1 fruit fly cellular context compared by ENCODE assay signal in the genomic region with DNA sequence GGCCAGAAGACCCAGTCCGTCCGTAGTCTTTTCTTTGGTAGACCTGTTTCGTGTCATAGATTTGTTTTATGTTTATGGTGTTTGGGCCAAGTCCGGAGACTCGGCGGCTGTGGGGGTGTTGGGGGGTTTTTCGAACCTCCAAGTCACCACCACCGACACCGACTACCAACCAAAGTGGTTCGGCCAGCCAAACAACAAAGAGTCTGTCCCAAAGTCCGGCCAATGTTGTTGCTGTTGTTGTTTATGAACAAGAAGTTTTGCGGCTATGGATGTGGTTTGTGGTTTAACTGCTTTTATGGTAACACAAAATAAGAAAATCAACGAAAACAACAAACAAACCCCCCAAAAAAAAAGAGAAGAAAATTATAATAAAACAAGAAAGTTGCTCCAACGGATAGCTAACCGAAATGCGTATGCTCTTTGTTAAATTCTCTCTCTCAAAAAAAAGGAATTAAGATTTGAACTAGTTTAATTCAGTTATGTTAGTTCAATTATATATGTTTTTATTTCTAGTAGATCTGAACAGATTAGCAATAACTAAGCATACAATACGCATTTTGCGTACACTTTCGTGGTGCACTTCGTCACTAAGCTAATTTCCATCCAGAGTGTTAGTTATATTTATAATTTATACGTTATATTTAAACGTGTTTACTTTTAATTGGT.
TF ChIP-seq lines count a peak whose summit lies in the region.

No protein-coding gene starts in this region.

TF ChIP-seq in whole organism, embryonic, 481 proteins besides CTCF, POLR2A, EP300 and RAD21 (continued from another document and continues in another):
- peak; percentile 23 for TF ChIP-seq CG31388 (GFP tag; optimal IDR thresholded peaks at IDR 0.05; lab: Kevin White, UChicago)
- TF ChIP-seq CG17328 (GFP tag; IDR thresholded peaks at IDR 0.05; lab: Robert Waterston, UW), result 0 out of 2 replicates have a peak, but pooled peaks have one; percentile 7
- TF ChIP-seq lola (GFP tag; optimal IDR thresholded peaks at IDR 0.05; lab: Kevin White, UChicago), result peak in 1 of 3 experiments; percentile 36
- TF ChIP-seq eyg (GFP tag; optimal IDR thresholded peaks at IDR 0.05; lab: Kevin White, UChicago), result no peak
- TF ChIP-seq Spps (tag; optimal IDR thresholded peaks at IDR 0.05; lab: Kevin White, UChicago), result no peak
- TF ChIP-seq ERR (GFP tag; optimal IDR thresholded peaks at IDR 0.05; lab: Kevin White, UChicago), result no peak
- no peak for TF ChIP-seq Dll (GFP tag; IDR thresholded peaks at IDR 0.05; lab: Robert Waterston, UW; ENCODE audit: partially characterized antibody)
- no peak for TF ChIP-seq bab2 (GFP tag; optimal IDR thresholded peaks at IDR 0.05; lab: Kevin White, UChicago)
- peak; percentile 52 for TF ChIP-seq lmd (GFP tag; IDR thresholded peaks at IDR 0.05; lab: Robert Waterston, UW)
- no peak for TF ChIP-seq disco-r (GFP tag; optimal IDR thresholded peaks at IDR 0.05; lab: Kevin White, UChicago)
- TF ChIP-seq usp (GFP tag; optimal IDR thresholded peaks at IDR 0.05; lab: Kevin White, UChicago), result no peak
- TF ChIP-seq CG3407 (GFP tag; optimal IDR thresholded peaks at IDR 0.05; lab: Kevin White, UChicago), result no peak
- no peak for TF ChIP-seq CG10565 (GFP tag; optimal IDR thresholded peaks at IDR 0.05; lab: Kevin White, UChicago)
- TF ChIP-seq da (GFP tag; optimal IDR thresholded peaks at IDR 0.05; lab: Kevin White, UChicago), result no peak
- TF ChIP-seq CG3163 (GFP tag; optimal IDR thresholded peaks at IDR 0.05; lab: Kevin White, UChicago), result no peak
- TF ChIP-seq Antp (GFP tag; optimal IDR thresholded peaks at IDR 0.05; lab: Kevin White, UChicago), result no peak
- TF ChIP-seq Eip74EF (GFP tag; optimal IDR thresholded peaks at IDR 0.05; lab: Kevin White, UChicago), result no peak
- peak; percentile 35 for TF ChIP-seq lab (GFP tag; optimal IDR thresholded peaks at IDR 0.05; lab: Kevin White, UChicago)
- TF ChIP-seq vnd (GFP tag; IDR thresholded peaks at IDR 0.05; lab: Robert Waterston, UW; ENCODE audit: partially characterized antibody), result no peak
- TF ChIP-seq HmgZ (tag; optimal IDR thresholded peaks at IDR 0.05; lab: Kevin White, UChicago), result no peak
- no peak for TF ChIP-seq Bteb2 (GFP tag; optimal IDR thresholded peaks at IDR 0.05; lab: Kevin White, UChicago)
- TF ChIP-seq Hr51 (GFP tag; optimal IDR thresholded peaks at IDR 0.05; lab: Kevin White, UChicago), result peak in 1 of 2 experiments; percentile 53
- TF ChIP-seq CG10267 (tag; optimal IDR thresholded peaks at IDR 0.05; lab: Kevin White, UChicago), result peak; percentile 35
- peak; percentile 9 for TF ChIP-seq CG1233 (GFP tag; optimal IDR thresholded peaks at IDR 0.05; lab: Kevin White, UChicago)
- TF ChIP-seq CG16813 (GFP tag; IDR thresholded peaks at IDR 0.05; lab: Robert Waterston, UW; ENCODE audit: partially characterized antibody), result no peak
- TF ChIP-seq CG1602 (GFP tag; optimal IDR thresholded peaks at IDR 0.05; lab: Kevin White, UChicago), result no peak
- no peak for TF ChIP-seq kah (GFP tag; optimal IDR thresholded peaks at IDR 0.05; lab: Kevin White, UChicago)
- no peak for TF ChIP-seq hth (optimal IDR thresholded peaks at IDR 0.05; lab: Kevin White, UChicago)
- TF ChIP-seq Blimp-1 (GFP tag; optimal IDR thresholded peaks at IDR 0.05; lab: Kevin White, UChicago), result peak; percentile 47
- TF ChIP-seq CG2199 (GFP tag; IDR thresholded peaks at IDR 0.05; lab: Robert Waterston, UW), result no peak
- TF ChIP-seq CG31365 (tag; optimal IDR thresholded peaks at IDR 0.05; lab: Kevin White, UChicago), result no peak
- peak; percentile 23 for TF ChIP-seq Ssrp (tag; optimal IDR thresholded peaks at IDR 0.05; lab: Kevin White, UChicago)
- no peak for TF ChIP-seq btn (GFP tag; optimal IDR thresholded peaks at IDR 0.05; lab: Kevin White, UChicago)
- TF ChIP-seq B-H2 (GFP tag; optimal IDR thresholded peaks at IDR 0.05; lab: Kevin White, UChicago), result no peak
- TF ChIP-seq CG4820 (GFP tag; optimal IDR thresholded peaks at IDR 0.05; lab: Kevin White, UChicago), result peak; percentile 24
- no peak for TF ChIP-seq Six4 (GFP tag; optimal IDR thresholded peaks at IDR 0.05; lab: Kevin White, UChicago)
- TF ChIP-seq CG2116 (GFP tag; optimal IDR thresholded peaks at IDR 0.05; lab: Kevin White, UChicago), result no peak
- TF ChIP-seq chif (GFP tag; optimal IDR thresholded peaks at IDR 0.05; lab: Kevin White, UChicago), result no peak
- no peak for TF ChIP-seq sr (GFP tag; IDR thresholded peaks at IDR 0.05; lab: Robert Waterston, UW)
- TF ChIP-seq corto (GFP tag; optimal IDR thresholded peaks at IDR 0.05; lab: Kevin White, UChicago), result no peak
- TF ChIP-seq cato (GFP tag; optimal IDR thresholded peaks at IDR 0.05; lab: Kevin White, UChicago; ENCODE audit: borderline replicate concordance), result no peak
- peak; percentile 17; the same call in 1 of the 2 replicates for TF ChIP-seq CG10366 (GFP tag; IDR thresholded peaks at IDR 0.05; lab: Robert Waterston, UW)
- TF ChIP-seq CG34376 (GFP tag; optimal IDR thresholded peaks at IDR 0.05; lab: Kevin White, UChicago), result no peak
- TF ChIP-seq fd102C (GFP tag; optimal IDR thresholded peaks at IDR 0.05; lab: Kevin White, UChicago), result no peak
- no peak for TF ChIP-seq ems (GFP tag; optimal IDR thresholded peaks at IDR 0.05; lab: Kevin White, UChicago)
- TF ChIP-seq ab (GFP tag; optimal IDR thresholded peaks at IDR 0.05; lab: Kevin White, UChicago), result no peak
- TF ChIP-seq CG17912 (GFP tag; optimal IDR thresholded peaks at IDR 0.05; lab: Kevin White, UChicago), result no peak
- peak; percentile 60 for TF ChIP-seq row (GFP tag; IDR thresholded peaks at IDR 0.05; lab: Robert Waterston, UW)
- TF ChIP-seq cwo (GFP tag; optimal IDR thresholded peaks at IDR 0.05; lab: Kevin White, UChicago), result no peak
- TF ChIP-seq Mrtf (GFP tag; IDR thresholded peaks at IDR 0.05; lab: Robert Waterston, UW), result 0 out of 3 replicates have a peak, but pooled peaks have one; percentile 12
- TF ChIP-seq Scr (GFP tag; IDR thresholded peaks at IDR 0.05; lab: Robert Waterston, UW; ENCODE audit: partially characterized antibody), result no peak
- TF ChIP-seq Xbp1 (GFP tag; optimal IDR thresholded peaks at IDR 0.05; lab: Kevin White, UChicago), result no peak
- TF ChIP-seq Awh (GFP tag; IDR thresholded peaks at IDR 0.05; lab: Robert Waterston, UW), result no peak
- TF ChIP-seq CG9876 (GFP tag; optimal IDR thresholded peaks at IDR 0.05; lab: Kevin White, UChicago), result no peak
- TF ChIP-seq dm (GFP tag; optimal IDR thresholded peaks at IDR 0.05; lab: Kevin White, UChicago), result no peak
- no peak for TF ChIP-seq Poxn (GFP tag; IDR thresholded peaks at IDR 0.05; lab: Robert Waterston, UW)
- TF ChIP-seq Lhr (GFP tag; optimal IDR thresholded peaks at IDR 0.05; lab: Kevin White, UChicago), result no peak
- TF ChIP-seq grau (tag; optimal IDR thresholded peaks at IDR 0.05; lab: Kevin White, UChicago), result peak; percentile 33
- no peak for TF ChIP-seq MESR4 (GFP tag; optimal IDR thresholded peaks at IDR 0.05; lab: Kevin White, UChicago)
- no peak for TF ChIP-seq emc (GFP tag; optimal IDR thresholded peaks at IDR 0.05; lab: Kevin White, UChicago)
- no peak for TF ChIP-seq CG11723 (GFP tag; optimal IDR thresholded peaks at IDR 0.05; lab: Kevin White, UChicago)
- no peak for TF ChIP-seq Deaf1 (tag; optimal IDR thresholded peaks at IDR 0.05; lab: Kevin White, UChicago)
- 0 out of 2 replicates have a peak, but pooled peaks have one; percentile 25 for TF ChIP-seq ssp (GFP tag; IDR thresholded peaks at IDR 0.05; lab: Robert Waterston, UW)
- TF ChIP-seq grn (GFP tag; optimal IDR thresholded peaks at IDR 0.05; lab: Kevin White, UChicago), result no peak
- TF ChIP-seq fd3F (GFP tag; optimal IDR thresholded peaks at IDR 0.05; lab: Kevin White, UChicago), result no peak
- TF ChIP-seq CG10959 (GFP tag; IDR thresholded peaks at IDR 0.05; lab: Robert Waterston, UW), result no peak
- TF ChIP-seq CG18599 (GFP tag; optimal IDR thresholded peaks at IDR 0.05; lab: Kevin White, UChicago), result peak; percentile 18
- TF ChIP-seq jumu (GFP tag; optimal IDR thresholded peaks at IDR 0.05; lab: Kevin White, UChicago), result no peak
- no peak for TF ChIP-seq Myb (GFP tag; optimal IDR thresholded peaks at IDR 0.05; lab: Kevin White, UChicago)
- TF ChIP-seq gcm (GFP tag; optimal IDR thresholded peaks at IDR 0.05; lab: Kevin White, UChicago), result no peak
- TF ChIP-seq CG8765 (GFP tag; IDR thresholded peaks at IDR 0.05; lab: Robert Waterston, UW), result no peak
- no peak for TF ChIP-seq ap (GFP tag; IDR thresholded peaks at IDR 0.05; lab: Robert Waterston, UW)
- TF ChIP-seq CG18619 (GFP tag; optimal IDR thresholded peaks at IDR 0.05; lab: Kevin White, UChicago), result no peak
- no peak for TF ChIP-seq CG1647 (GFP tag; optimal IDR thresholded peaks at IDR 0.05; lab: Kevin White, UChicago)
- TF ChIP-seq CG8924 (tag; optimal IDR thresholded peaks at IDR 0.05; lab: Kevin White, UChicago), result peak; percentile 16
- TF ChIP-seq ase (GFP tag; IDR thresholded peaks at IDR 0.05; lab: Robert Waterston, UW), result no peak
- TF ChIP-seq CG11093 (GFP tag; IDR thresholded peaks at IDR 0.05; lab: Robert Waterston, UW), result no peak
- TF ChIP-seq CG13123 (GFP tag; optimal IDR thresholded peaks at IDR 0.05; lab: Kevin White, UChicago), result no peak
- TF ChIP-seq TFAM (GFP tag; optimal IDR thresholded peaks at IDR 0.05; lab: Kevin White, UChicago), result no peak
- no peak for TF ChIP-seq sens (GFP tag; lab: Kevin White, UChicago)
- TF ChIP-seq YL-1 (GFP tag; optimal IDR thresholded peaks at IDR 0.05; lab: Kevin White, UChicago), result no peak
- no peak for TF ChIP-seq CG7556 (GFP tag; optimal IDR thresholded peaks at IDR 0.05; lab: Kevin White, UChicago)
- TF ChIP-seq mld (GFP tag; IDR thresholded peaks at IDR 0.05; lab: Robert Waterston, UW; ENCODE audit: partially characterized antibody), result no peak
- no peak for TF ChIP-seq zf30C (GFP tag; optimal IDR thresholded peaks at IDR 0.05; lab: Kevin White, UChicago)
- TF ChIP-seq peb (GFP tag; IDR thresholded peaks at IDR 0.05; lab: Robert Waterston, UW), result 0 out of 2 replicates have a peak, but pooled peaks have one; percentile 22
- no peak for TF ChIP-seq wor (GFP tag; IDR thresholded peaks at IDR 0.05; lab: Robert Waterston, UW)
- TF ChIP-seq sob (GFP tag; IDR thresholded peaks at IDR 0.05; lab: Robert Waterston, UW), result no peak
- TF ChIP-seq PHDP (tag; optimal IDR thresholded peaks at IDR 0.05; lab: Kevin White, UChicago), result peak; percentile 22
- TF ChIP-seq H15 (GFP tag; IDR thresholded peaks at IDR 0.05; lab: Robert Waterston, UW), result no peak
- no peak for TF ChIP-seq amos (GFP tag; IDR thresholded peaks at IDR 0.05; lab: Robert Waterston, UW; ENCODE audit: partially characterized antibody)
- TF ChIP-seq bsh (GFP tag; optimal IDR thresholded peaks at IDR 0.05; lab: Kevin White, UChicago), result peak in 1 of 2 experiments; percentile 25
- no peak for TF ChIP-seq crp (GFP tag; optimal IDR thresholded peaks at IDR 0.05; lab: Kevin White, UChicago)
- no peak for TF ChIP-seq MBD-R2 (GFP tag; IDR thresholded peaks at IDR 0.05; lab: Robert Waterston, UW)
- TF ChIP-seq Abd-B (GFP tag; optimal IDR thresholded peaks at IDR 0.05; lab: Kevin White, UChicago), result no peak
- TF ChIP-seq CG4617 (GFP tag; optimal IDR thresholded peaks at IDR 0.05; lab: Kevin White, UChicago; ENCODE audit: borderline replicate concordance), result no peak
- TF ChIP-seq CG2889 (GFP tag; IDR thresholded peaks at IDR 0.05; lab: Robert Waterston, UW), result no peak
- TF ChIP-seq CG11398 (GFP tag; optimal IDR thresholded peaks at IDR 0.05; lab: Kevin White, UChicago), result peak; percentile 7
- TF ChIP-seq Atf3 (GFP tag; optimal IDR thresholded peaks at IDR 0.05; lab: Kevin White, UChicago), result no peak
- no peak for TF ChIP-seq CG18764 (GFP tag; optimal IDR thresholded peaks at IDR 0.05; lab: Kevin White, UChicago)
- TF ChIP-seq CG8388 (GFP tag; optimal IDR thresholded peaks at IDR 0.05; lab: Kevin White, UChicago), result no peak
- no peak for TF ChIP-seq ac (GFP tag; optimal IDR thresholded peaks at IDR 0.05; lab: Kevin White, UChicago)
- no peak for TF ChIP-seq cg (GFP tag; optimal IDR thresholded peaks at IDR 0.05; lab: Kevin White, UChicago)
- no peak for TF ChIP-seq CG9609 (GFP tag; optimal IDR thresholded peaks at IDR 0.05; lab: Kevin White, UChicago)
- no peak for TF ChIP-seq CG4854 (GFP tag; optimal IDR thresholded peaks at IDR 0.05; lab: Kevin White, UChicago)
- TF ChIP-seq CG10321 (GFP tag; IDR thresholded peaks at IDR 0.05; lab: Robert Waterston, UW), result no peak
- peak; percentile 65 for TF ChIP-seq Sox100B (GFP tag; optimal IDR thresholded peaks at IDR 0.05; lab: Kevin White, UChicago)
- no peak for TF ChIP-seq ham (GFP tag; IDR thresholded peaks at IDR 0.05; lab: Robert Waterston, UW)
- peak; percentile 63 for TF ChIP-seq Ptx1 (GFP tag; IDR thresholded peaks at IDR 0.05; lab: Robert Waterston, UW)
- TF ChIP-seq CG9727 (GFP tag; optimal IDR thresholded peaks at IDR 0.05; lab: Kevin White, UChicago), result peak; percentile 36
- TF ChIP-seq gce (GFP tag; IDR thresholded peaks at IDR 0.05; lab: Robert Waterston, UW), result no peak
- TF ChIP-seq mam (GFP tag; optimal IDR thresholded peaks at IDR 0.05; lab: Kevin White, UChicago), result no peak
- peak; percentile 48 for TF ChIP-seq al (GFP tag; IDR thresholded peaks at IDR 0.05; lab: Robert Waterston, UW)
- no peak for TF ChIP-seq CkIIα-i1 (GFP tag; IDR thresholded peaks at IDR 0.05; lab: Robert Waterston, UW)
- no peak for TF ChIP-seq Elba2 (GFP tag; optimal IDR thresholded peaks at IDR 0.05; lab: Kevin White, UChicago)
- no peak for TF ChIP-seq pan (optimal IDR thresholded peaks at IDR 0.05; lab: Kevin White, UChicago)
- TF ChIP-seq pan (GFP tag; optimal IDR thresholded peaks at IDR 0.05 in 1 of 2, IDR thresholded peaks at IDR 0.05 in 1 of 2), result peak in 1 of 2 experiments; percentile 8
- no peak for TF ChIP-seq HmgD (GFP tag; optimal IDR thresholded peaks at IDR 0.05; lab: Kevin White, UChicago)
- TF ChIP-seq HLH4C (GFP tag; IDR thresholded peaks at IDR 0.05; lab: Robert Waterston, UW; ENCODE audit: partially characterized antibody), result no peak
- TF ChIP-seq Side (GFP tag; optimal IDR thresholded peaks at IDR 0.05; lab: Kevin White, UChicago), result no peak
- no peak for TF ChIP-seq CG14050 (GFP tag; IDR thresholded peaks at IDR 0.05; lab: Robert Waterston, UW)
- TF ChIP-seq CG33213 (GFP tag; optimal IDR thresholded peaks at IDR 0.05; lab: Kevin White, UChicago), result no peak
- TF ChIP-seq Hmx (GFP tag; optimal IDR thresholded peaks at IDR 0.05; lab: Kevin White, UChicago), result no peak
- TF ChIP-seq eve (GFP tag; optimal IDR thresholded peaks at IDR 0.05; lab: Kevin White, UChicago), result peak in 1 of 2 experiments; percentile 25
- no peak for TF ChIP-seq CG15601 (tag; optimal IDR thresholded peaks at IDR 0.05; lab: Kevin White, UChicago)
- TF ChIP-seq zen2 (GFP tag; IDR thresholded peaks at IDR 0.05; lab: Robert Waterston, UW; ENCODE audit: partially characterized antibody), result no peak
- peak; percentile 45 for TF ChIP-seq Asciz (GFP tag; optimal IDR thresholded peaks at IDR 0.05; lab: Kevin White, UChicago)
- no peak for TF ChIP-seq Sry-δ (GFP tag; optimal IDR thresholded peaks at IDR 0.05; lab: Kevin White, UChicago)
- TF ChIP-seq B-H1 (GFP tag; IDR thresholded peaks at IDR 0.05; lab: Robert Waterston, UW), result no peak
